Worm (Caenorhabditis elegans): ENCODE measurements around the gene F28C6.9.

- TF ChIP-seq flt-1 (GFP tag; IDR thresholded peaks at IDR 0.05) (no peak), ref-1 (GFP tag; conservative IDR thresholded peaks at IDR 0.05) (no peak), med-1 (GFP tag; optimal IDR thresholded peaks at IDR 0.05; ENCODE audit: insufficient read depth) (no peak), ztf-23 (GFP tag; IDR thresholded peaks at IDR 0.05) (no peak), tab-1 (GFP tag; IDR thresholded peaks at IDR 0.05) (no peak), T22C8.4 (GFP tag; IDR thresholded peaks at IDR 0.05) (no peak), ztf-29 (GFP tag; IDR thresholded peaks at IDR 0.05) (no peak)
Measured at ce11 chrII:8611330-8611729, 1.3 kb upstream of the F28C6.9 start.
